Fruit fly (Drosophila melanogaster): Measurements from ENCODE around the gene CG9777.

The CG9777 gene

DNA sequence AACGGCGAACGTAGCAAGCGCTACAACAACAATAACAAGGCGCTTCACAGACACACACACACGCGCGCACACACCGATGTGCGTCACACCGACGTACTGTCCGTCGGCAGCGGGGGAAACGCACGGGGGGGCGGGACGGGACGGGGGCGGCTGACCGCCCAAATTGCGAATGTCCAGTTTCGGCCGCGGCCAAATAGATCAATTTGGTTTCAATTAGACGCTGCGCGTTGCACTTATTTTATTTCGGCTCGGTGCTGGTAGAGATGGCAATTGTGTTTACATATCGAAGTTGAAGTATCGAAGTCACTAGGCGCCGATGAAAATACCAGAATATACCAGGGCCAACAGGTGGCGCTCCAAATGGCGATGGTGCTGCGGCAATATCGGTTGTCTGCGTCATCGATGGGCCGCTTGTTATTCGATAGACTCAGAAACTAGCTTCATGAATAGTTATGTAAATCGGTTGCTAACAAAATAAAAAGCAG, 5.1 kb upstream of the CG9777 start, which contains the start of gene Rok (continued):
- TF ChIP-seq CG42726 (GFP tag; IDR thresholded peaks at IDR 0.05; ENCODE audit: partially characterized antibody): peak; percentile 91
- TF ChIP-seq CG17802 (tag; optimal IDR thresholded peaks at IDR 0.05): no peak
- TF ChIP-seq dimm (GFP tag; IDR thresholded peaks at IDR 0.05): no peak
- no peak for TF ChIP-seq Xrp1 (GFP tag; IDR thresholded peaks at IDR 0.05)
- TF ChIP-seq CG4617 (GFP tag; optimal IDR thresholded peaks at IDR 0.05; ENCODE audit: borderline replicate concordance): peak; percentile 38
- no peak for TF ChIP-seq odd (GFP tag; optimal IDR thresholded peaks at IDR 0.05)
- no peak for TF ChIP-seq az2 (GFP tag; optimal IDR thresholded peaks at IDR 0.05)
- TF ChIP-seq mam (GFP tag; optimal IDR thresholded peaks at IDR 0.05): peak; percentile 18
- no peak for TF ChIP-seq ac (GFP tag; optimal IDR thresholded peaks at IDR 0.05)
- TF ChIP-seq CG34422 (GFP tag; IDR thresholded peaks at IDR 0.05): peak; percentile 18
- no peak for TF ChIP-seq Deaf1 (tag; optimal IDR thresholded peaks at IDR 0.05)
- TF ChIP-seq pum (GFP tag; optimal IDR thresholded peaks at IDR 0.05): no peak
- no peak for TF ChIP-seq TFAM (GFP tag; optimal IDR thresholded peaks at IDR 0.05)
- TF ChIP-seq Hmr (GFP tag; optimal IDR thresholded peaks at IDR 0.05): no peak
- TF ChIP-seq lilli (GFP tag; optimal IDR thresholded peaks at IDR 0.05): no peak
- no peak for TF ChIP-seq Asciz (GFP tag; optimal IDR thresholded peaks at IDR 0.05)
- TF ChIP-seq amos (GFP tag; IDR thresholded peaks at IDR 0.05; ENCODE audit: partially characterized antibody): peak; percentile 89
- no peak for TF ChIP-seq dan (GFP tag; IDR thresholded peaks at IDR 0.05)
- TF ChIP-seq Atf-2 (GFP tag; optimal IDR thresholded peaks at IDR 0.05): no peak
- TF ChIP-seq H15 (GFP tag; IDR thresholded peaks at IDR 0.05): no peak
- TF ChIP-seq MBD-R2 (GFP tag; IDR thresholded peaks at IDR 0.05): peak; percentile 62; the same call in 1 of the 2 replicates
- peak; percentile 89 for TF ChIP-seq bbx (GFP tag; IDR thresholded peaks at IDR 0.05; ENCODE audit: partially characterized antibody)
- TF ChIP-seq Lhr (GFP tag; optimal IDR thresholded peaks at IDR 0.05): no peak
- no peak for TF ChIP-seq gro (GFP tag; optimal IDR thresholded peaks at IDR 0.05)
- peak; percentile 85 for TF ChIP-seq CG16813 (GFP tag; IDR thresholded peaks at IDR 0.05; ENCODE audit: partially characterized antibody)
- no peak for TF ChIP-seq CG6175 (GFP tag; IDR thresholded peaks at IDR 0.05)
- no peak for TF ChIP-seq chm (GFP tag; IDR thresholded peaks at IDR 0.05)
- TF ChIP-seq Dll (GFP tag; IDR thresholded peaks at IDR 0.05; ENCODE audit: partially characterized antibody): peak; percentile 77
- TF ChIP-seq lola (GFP tag; optimal IDR thresholded peaks at IDR 0.05): no peak
- no peak for TF ChIP-seq prd (optimal IDR thresholded peaks at IDR 0.05)
- TF ChIP-seq prd (GFP tag; IDR thresholded peaks at IDR 0.05): peak; percentile 3; the same call in 1 of the 3 replicates
- TF ChIP-seq Oli (tag; optimal IDR thresholded peaks at IDR 0.05): no peak
- TF ChIP-seq Neu2 (GFP tag; optimal IDR thresholded peaks at IDR 0.05; ENCODE audit: borderline replicate concordance): peak; percentile 96
- no peak for TF ChIP-seq rib (GFP tag; IDR thresholded peaks at IDR 0.05)
- TF ChIP-seq ham (GFP tag; IDR thresholded peaks at IDR 0.05): no peak
- TF ChIP-seq crol (GFP tag; IDR thresholded peaks at IDR 0.05): peak; percentile 67
- no peak for TF ChIP-seq kni (GFP tag; optimal IDR thresholded peaks at IDR 0.05)
- peak; percentile 69 for TF ChIP-seq CG9797 (GFP tag; optimal IDR thresholded peaks at IDR 0.05)
- TF ChIP-seq jigr1 (GFP tag; IDR thresholded peaks at IDR 0.05): no peak
- no peak for TF ChIP-seq nau (GFP tag; optimal IDR thresholded peaks at IDR 0.05)
- no peak for TF ChIP-seq ro (GFP tag; IDR thresholded peaks at IDR 0.05)
- TF ChIP-seq Dp (GFP tag; optimal IDR thresholded peaks at IDR 0.05): peak; percentile 35
- TF ChIP-seq B-H2 (GFP tag; optimal IDR thresholded peaks at IDR 0.05): no peak
- no peak for TF ChIP-seq bsh (GFP tag; optimal IDR thresholded peaks at IDR 0.05)
- peak; percentile 69 for TF ChIP-seq Sin3A (optimal IDR thresholded peaks at IDR 0.05)
- TF ChIP-seq CG14050 (GFP tag; IDR thresholded peaks at IDR 0.05): no peak
- TF ChIP-seq maf-S (GFP tag; optimal IDR thresholded peaks at IDR 0.05): no peak
- TF ChIP-seq CG7963 (GFP tag; IDR thresholded peaks at IDR 0.05; ENCODE audit: partially characterized antibody): peak; percentile 75
- TF ChIP-seq CG17829 (tag; optimal IDR thresholded peaks at IDR 0.05): no peak
- TF ChIP-seq wdn (GFP tag; IDR thresholded peaks at IDR 0.05): no peak
- no peak for TF ChIP-seq Lpt (GFP tag; optimal IDR thresholded peaks at IDR 0.05)
